Worm (Caenorhabditis elegans) whole organism, mixed stage, embryonic: ENCODE results near the gene oma-2.

Source experiments
- M03D4.4 ChIP-seq: sonication (generic microtip); optimal IDR thresholded peaks from 2 replicates; lab custom pipeline; 2017; ENCODE audit warnings: mild to moderate bottlenecking, missing genetic modification characterization, missing compliant biosample characterization
- bed-3 ChIP-seq: fragments of 200-800 bp; sonication (Bioruptor generic); optimal IDR thresholded peaks from 3 replicates; lab custom pipeline; 2018; ENCODE audit warnings: mild to moderate bottlenecking, missing genetic modification characterization, moderate library complexity, missing compliant biosample characterization
- ceh-39 ChIP-seq: fragments of 150-350 bp; optimal IDR thresholded peaks from 2 replicates; lab custom pipeline; 2014; ENCODE audit warnings: missing biosample characterization, missing genetic modification characterization
- ceh-43 ChIP-seq: fragments of 200-800 bp; sonication (Bioruptor generic); optimal IDR thresholded peaks from 2 replicates; lab custom pipeline; 2018; ENCODE audit warnings: mild to moderate bottlenecking, missing genetic modification characterization, moderate library complexity, missing compliant biosample characterization
- ceh-83 ChIP-seq: fragments of 200-800 bp; sonication (Bioruptor generic); optimal IDR thresholded peaks from 2 replicates; lab custom pipeline; 2018; ENCODE audit warnings: mild to moderate bottlenecking, missing genetic modification characterization, missing compliant biosample characterization
- ces-1 ChIP-seq: fragments of 150-350 bp; optimal IDR thresholded peaks from 2 replicates; lab custom pipeline; 2014; ENCODE audit warnings: missing biosample characterization, missing genetic modification reagents, missing genetic modification characterization
- cnd-1 ChIP-seq: fragments of 200-800 bp; sonication (Bioruptor generic); optimal IDR thresholded peaks from 2 replicates; lab custom pipeline; 2018; ENCODE audit warnings: mild to moderate bottlenecking, missing genetic modification characterization, missing compliant biosample characterization
- drap-1 ChIP-seq: fragments of 200-800 bp; sonication (Bioruptor generic); optimal IDR thresholded peaks from 3 replicates; lab custom pipeline; 2018; ENCODE audit warnings: mild to moderate bottlenecking, missing genetic modification characterization, missing compliant biosample characterization
- elt-1 ChIP-seq: sonication (generic microtip); optimal IDR thresholded peaks from 2 replicates; lab custom pipeline; 2017; ENCODE audit warnings: missing genetic modification characterization, mild to moderate bottlenecking, missing compliant biosample characterization, antibody characterized with exemption, moderate library complexity, borderline replicate concordance; ENCODE audit not compliant: insufficient read depth
- elt-3 ChIP-seq: fragments of 150-350 bp; optimal IDR thresholded peaks from 2 replicates; lab custom pipeline; 2014; ENCODE audit warnings: missing biosample characterization, missing genetic modification characterization
- flh-1 ChIP-seq: fragments of 200-800 bp; sonication (Bioruptor generic); optimal IDR thresholded peaks from 2 replicates; lab custom pipeline; 2018; ENCODE audit warnings: mild to moderate bottlenecking, missing genetic modification characterization, moderate library complexity, missing compliant biosample characterization
- ham-2 ChIP-seq: fragments of 200-800 bp; sonication (Bioruptor generic); optimal IDR thresholded peaks from 2 replicates; lab custom pipeline; 2018; ENCODE audit warnings: mild to moderate bottlenecking, missing genetic modification characterization, missing compliant biosample characterization
- hlh-1 ChIP-seq: fragments of 150-350 bp; optimal IDR thresholded peaks from 2 replicates; lab custom pipeline; 2014; ENCODE audit warnings: missing biosample characterization, missing genetic modification reagents, missing genetic modification characterization
- lin-13 ChIP-seq: fragments of 150-350 bp; optimal IDR thresholded peaks from 2 replicates; lab custom pipeline; 2014; ENCODE audit warnings: missing biosample characterization, missing genetic modification characterization
- lin-32 ChIP-seq: fragments of 200-800 bp; sonication (Bioruptor generic); optimal IDR thresholded peaks from 2 replicates; lab custom pipeline; 2018; ENCODE audit warnings: mild to moderate bottlenecking, missing genetic modification characterization, missing compliant biosample characterization
- mab-5 ChIP-seq: fragments of 150-350 bp; optimal IDR thresholded peaks from 2 replicates; lab custom pipeline; 2014; ENCODE audit warnings: missing biosample characterization, missing genetic modification characterization
- mep-1 ChIP-seq: fragments of 150-350 bp; optimal IDR thresholded peaks from 2 replicates; lab custom pipeline; 2017; ENCODE audit warnings: missing biosample characterization, missing genetic modification reagents, missing genetic modification characterization, inconsistent platforms
- mls-2 ChIP-seq: sonication (generic microtip); optimal IDR thresholded peaks from 2 replicates; lab custom pipeline; 2016; ENCODE audit warnings: mild to moderate bottlenecking, missing genetic modification characterization, moderate library complexity, missing compliant biosample characterization
- nhr-12 ChIP-seq: fragments of 150-350 bp; optimal IDR thresholded peaks from 2 replicates; lab custom pipeline; 2014; ENCODE audit warnings: missing biosample characterization, missing genetic modification characterization
- nhr-2 ChIP-seq: fragments of 150-350 bp; optimal IDR thresholded peaks from 2 replicates; lab custom pipeline; 2014; ENCODE audit warnings: missing biosample characterization, missing genetic modification characterization
- nhr-237 ChIP-seq: fragments of 150-350 bp; optimal IDR thresholded peaks from 2 replicates; lab custom pipeline; 2014; ENCODE audit warnings: missing biosample characterization, missing genetic modification characterization
- nhr-28 ChIP-seq: fragments of 150-350 bp; optimal IDR thresholded peaks from 2 replicates; lab custom pipeline; 2014; ENCODE audit warnings: missing biosample characterization, missing genetic modification characterization
- nhr-76 ChIP-seq: sonication (generic microtip); optimal IDR thresholded peaks from 2 replicates; lab custom pipeline; 2017; ENCODE audit warnings: missing biosample characterization, missing genetic modification characterization
- pha-4 ChIP-seq: fragments of 150-350 bp; optimal IDR thresholded peaks from 2 replicates; lab custom pipeline; 2018; ENCODE audit warnings: missing biosample characterization, missing genetic modification reagents, missing genetic modification characterization
- sem-2 ChIP-seq: fragments of 200-800 bp; sonication (Bioruptor generic); optimal IDR thresholded peaks from 2 replicates; lab custom pipeline; 2018; ENCODE audit warnings: mild to moderate bottlenecking, missing genetic modification characterization, missing compliant biosample characterization
- snpc-4 ChIP-seq: fragments of 150-350 bp; optimal IDR thresholded peaks from 2 replicates; lab custom pipeline; 2014; ENCODE audit warnings: missing biosample characterization, missing genetic modification characterization
- tbx-8 ChIP-seq: fragments of 200-800 bp; sonication (Bioruptor generic); optimal IDR thresholded peaks from 2 replicates; lab custom pipeline; 2018; ENCODE audit warnings: mild to moderate bottlenecking, missing genetic modification characterization, moderate library complexity, missing compliant biosample characterization
- unc-120 ChIP-seq: sonication (generic microtip); optimal IDR thresholded peaks from 2 replicates; lab custom pipeline; 2017; ENCODE audit warnings: missing genetic modification characterization, missing compliant biosample characterization; ENCODE audit not compliant: poor library complexity, severe bottlenecking
- unc-39 ChIP-seq: fragments of 150-350 bp; optimal IDR thresholded peaks from 2 replicates; lab custom pipeline; 2014; ENCODE audit warnings: missing biosample characterization, missing genetic modification characterization
- unc-62 ChIP-seq: fragments of 150-350 bp; optimal IDR thresholded peaks from 2 replicates; lab custom pipeline; 2014; ENCODE audit warnings: missing biosample characterization, missing genetic modification reagents, missing genetic modification characterization
- zip-8 ChIP-seq: fragments of 150-350 bp; optimal IDR thresholded peaks from 2 replicates; lab custom pipeline; 2014; ENCODE audit warnings: missing biosample characterization, missing genetic modification characterization
- ztf-11 ChIP-seq: fragments of 150-350 bp; optimal IDR thresholded peaks from 2 replicates; lab custom pipeline; 2014; ENCODE audit warnings: missing biosample characterization, missing genetic modification characterization

oma-2 gene

ce11 chrV:8050811-8051210 lies 21.6 kb downstream of the oma-2 start, which contains the start of gene col-43:
Gene col-43 (minus strand): TSS chrV:8050911.
- TF ChIP-seq mep-1 (tag; lab: Kevin White, UChicago): no peak
- TF ChIP-seq nhr-237 (tag; lab: Kevin White, UChicago): no peak
- TF ChIP-seq unc-62: no peak
- TF ChIP-seq mab-5 (tag; lab: Kevin White, UChicago): no peak
- TF ChIP-seq elt-1 (tag; lab: Kevin White, UChicago): no peak
- no peak for TF ChIP-seq ceh-43
- TF ChIP-seq nhr-76 (tag; lab: Kevin White, UChicago): no peak
- TF ChIP-seq drap-1 (GFP tag; lab: Kevin White, UChicago): no peak
- no peak for TF ChIP-seq hlh-1 (tag; lab: Kevin White, UChicago)
- TF ChIP-seq tbx-8 (GFP tag; lab: Kevin White, UChicago): no peak
- TF ChIP-seq, all 35 proteins: peak for 0

ce11 chrV:8051851-8052250 lies 22.6 kb downstream of the oma-2 start, which contains the start of gene sth-1:
Gene sth-1 (plus strand): TSS chrV:8052151.
- no peak for TF ChIP-seq sem-2 (GFP tag; lab: Kevin White, UChicago)
- no peak for TF ChIP-seq ham-2 (GFP tag; lab: Kevin White, UChicago)
- TF ChIP-seq nhr-28 (tag; lab: Kevin White, UChicago): no peak
- TF ChIP-seq M03D4.4 (tag; lab: Kevin White, UChicago): no peak
- TF ChIP-seq hlh-1 (tag; lab: Kevin White, UChicago): no peak
- no peak for TF ChIP-seq flh-1 (GFP tag; lab: Kevin White, UChicago)
- TF ChIP-seq mep-1 (tag; lab: Kevin White, UChicago): no peak
- TF ChIP-seq lin-32 (GFP tag; lab: Kevin White, UChicago): no peak
- TF ChIP-seq ces-1 (GFP tag; lab: Kevin White, UChicago): no peak
- no peak for TF ChIP-seq nhr-237 (tag; lab: Kevin White, UChicago)
- no peak for TF ChIP-seq ceh-83 (GFP tag; lab: Kevin White, UChicago)
- no peak for TF ChIP-seq nhr-12 (tag; lab: Kevin White, UChicago)
- no peak for TF ChIP-seq cnd-1 (tag; lab: Kevin White, UChicago)
- TF ChIP-seq elt-3 (tag; lab: Kevin White, UChicago): no peak
- no peak for TF ChIP-seq pha-4 (tag; lab: Kevin White, UChicago)
- TF ChIP-seq unc-120: no peak
- no peak for TF ChIP-seq nhr-2 (tag; lab: Kevin White, UChicago)
- no peak for TF ChIP-seq tbx-8 (GFP tag; lab: Kevin White, UChicago)

ce11 chrV:8054130-8054529 lies 24.9 kb downstream of the oma-2 start, which contains the start of gene ZC513.2:
Gene ZC513.2 (plus strand): TSS chrV:8054430.
- TF ChIP-seq zip-8 (tag; lab: Kevin White, UChicago) (no peak), ztf-11 (tag; lab: Kevin White, UChicago) (no peak), sem-2 (GFP tag; lab: Kevin White, UChicago) (no peak), elt-1 (tag; lab: Kevin White, UChicago) (no peak), snpc-4 (tag; lab: Kevin White, UChicago) (no peak), lin-13 (tag; lab: Kevin White, UChicago) (no peak), pha-4 (tag; lab: Kevin White, UChicago) (no peak), unc-39 (tag; lab: Kevin White, UChicago) (no peak), bed-3 (no peak), M03D4.4 (tag; lab: Kevin White, UChicago) (no peak), cnd-1 (tag; lab: Kevin White, UChicago) (no peak)

ce11 chrV:8055170-8055569 lies 25.9 kb downstream of the oma-2 start:
- TF ChIP-seq M03D4.4 (tag; lab: Kevin White, UChicago) (no peak), cnd-1 (tag; lab: Kevin White, UChicago) (no peak), mls-2 (tag; lab: Kevin White, UChicago) (no peak), unc-39 (tag; lab: Kevin White, UChicago) (no peak), ztf-11 (tag; lab: Kevin White, UChicago) (no peak), drap-1 (GFP tag; lab: Kevin White, UChicago) (no peak), nhr-237 (tag; lab: Kevin White, UChicago) (no peak), pha-4 (tag; lab: Kevin White, UChicago) (no peak), lin-13 (tag; lab: Kevin White, UChicago) (no peak), nhr-12 (tag; lab: Kevin White, UChicago) (no peak), nhr-2 (tag; lab: Kevin White, UChicago) (no peak), unc-62 (no peak), ceh-39 (tag; lab: Kevin White, UChicago) (no peak), nhr-76 (tag; lab: Kevin White, UChicago) (no peak), ceh-83 (GFP tag; lab: Kevin White, UChicago) (no peak), hlh-1 (tag; lab: Kevin White, UChicago) (no peak), sem-2 (GFP tag; lab: Kevin White, UChicago) (no peak)
